Fruit fly (Drosophila melanogaster) whole organism, embryonic: ENCODE measurements around the gene CG7406.

Experiments
- CG1024 ChIP-seq: fragments of 200-800 bp; sonication (Bioruptor generic); IDR thresholded peaks from 2 replicates; pipeline ENCODE4 v1.3.6; 2022; ENCODE audit warnings: missing biosample characterization, missing genetic modification characterization
- CG10366 ChIP-seq: fragments of 200-800 bp; sonication (Bioruptor generic); IDR thresholded peaks from 2 replicates; pipeline ENCODE4 v1.3.6; 2022; ENCODE audit warnings: missing biosample characterization, missing genetic modification characterization
- CG11696 ChIP-seq: fragments of 200-800 bp; sonication (Bioruptor generic); IDR thresholded peaks from 2 replicates; pipeline ENCODE4 v1.3.6; 2022; ENCODE audit warnings: missing biosample characterization, missing genetic modification characterization
- CG11723 ChIP-seq: fragments of 200-800 bp; sonication (Bioruptor generic); optimal IDR thresholded peaks from 2 replicates; lab custom pipeline; 2017; ENCODE audit warnings: missing biosample characterization, mild to moderate bottlenecking, missing genetic modification characterization
- CG12104 ChIP-seq: fragments of 200-800 bp; sonication (Bioruptor generic); optimal IDR thresholded peaks from 3 replicates; lab custom pipeline; 2016; ENCODE audit warnings: missing biosample characterization, missing genetic modification characterization
- CG12299 ChIP-seq: fragments of 200-800 bp; sonication (Bioruptor generic); optimal IDR thresholded peaks from 2 replicates; lab custom pipeline; 2018; ENCODE audit warnings: missing biosample characterization, mild to moderate bottlenecking, missing genetic modification characterization
- CG12659 ChIP-seq: fragments of 200-800 bp; sonication (Bioruptor generic); optimal IDR thresholded peaks from 3 replicates; lab custom pipeline; 2017; ENCODE audit warnings: mild to moderate bottlenecking, missing biosample characterization, missing genetic modification reagents, missing genetic modification characterization
- CG13624 ChIP-seq: fragments of 200-800 bp; sonication (Bioruptor generic); optimal IDR thresholded peaks from 2 replicates; lab custom pipeline; 2016; ENCODE audit warnings: missing biosample characterization, missing genetic modification characterization
- CG14050 ChIP-seq: fragments of 200-800 bp; sonication (Bioruptor generic); IDR thresholded peaks from 3 replicates; pipeline ENCODE4 v1.3.6; 2022; ENCODE audit warnings: missing biosample characterization, missing genetic modification characterization
- CG15011 ChIP-seq: fragments of 200-800 bp; sonication (Bioruptor generic); optimal IDR thresholded peaks from 3 replicates; lab custom pipeline; 2018; ENCODE audit warnings: missing biosample characterization, mild to moderate bottlenecking, missing genetic modification characterization
- CG1602 ChIP-seq: fragments of 200-800 bp; sonication (Bioruptor generic); optimal IDR thresholded peaks from 3 replicates; lab custom pipeline; 2016; ENCODE audit warnings: missing biosample characterization, missing genetic modification characterization
- CG16815 ChIP-seq: fragments of 200-800 bp; sonication (Bioruptor generic); optimal IDR thresholded peaks from 3 replicates; lab custom pipeline; 2017; ENCODE audit warnings: missing biosample characterization, mild to moderate bottlenecking, missing genetic modification characterization
- CG3995 ChIP-seq: fragments of 200-800 bp; sonication (Bioruptor generic); optimal IDR thresholded peaks from 3 replicates; lab custom pipeline; 2016; ENCODE audit warnings: missing biosample characterization, missing genetic modification characterization
- CG4328 ChIP-seq: fragments of 200-800 bp; sonication (Bioruptor generic); optimal IDR thresholded peaks from 3 replicates; lab custom pipeline; 2017; ENCODE audit warnings: missing biosample characterization, missing genetic modification reagents, missing genetic modification characterization
- CG7357 ChIP-seq: fragments of 200-800 bp; sonication (Bioruptor generic); IDR thresholded peaks from 3 replicates; pipeline ENCODE4 v1.3.6; 2022; ENCODE audit warnings: missing biosample characterization, missing genetic modification characterization
- CG7745 ChIP-seq: fragments of 200-800 bp; sonication (Bioruptor generic); optimal IDR thresholded peaks from 2 replicates; lab custom pipeline; 2018; ENCODE audit warnings: missing biosample characterization, mild to moderate bottlenecking, missing genetic modification characterization, moderate library complexity
- CG7839 ChIP-seq: fragments of 200-800 bp; sonication (Bioruptor generic); optimal IDR thresholded peaks from 3 replicates; lab custom pipeline; 2018; ENCODE audit warnings: missing biosample characterization, mild to moderate bottlenecking, missing genetic modification characterization, moderate library complexity
- CG9727 ChIP-seq: fragments of 200-800 bp; sonication (Bioruptor generic); optimal IDR thresholded peaks from 3 replicates; lab custom pipeline; 2017; ENCODE audit warnings: missing biosample characterization, mild to moderate bottlenecking, missing genetic modification characterization
- Dll ChIP-seq: fragments of 200-800 bp; sonication (Bioruptor generic); IDR thresholded peaks from 4 replicates; pipeline ENCODE4 v1.3.6; 2022; ENCODE audit warnings: missing biosample characterization, missing genetic modification characterization; ENCODE audit not compliant: partially characterized antibody
- Fer3 ChIP-seq: fragments of 200-800 bp; sonication (Bioruptor generic); optimal IDR thresholded peaks from 2 replicates; lab custom pipeline; 2018; ENCODE audit warnings: missing biosample characterization, mild to moderate bottlenecking, missing genetic modification characterization, moderate library complexity
- Mrtf ChIP-seq: fragments of 200-800 bp; sonication (Bioruptor generic); IDR thresholded peaks from 3 replicates; pipeline ENCODE4 v1.3.6; 2022; ENCODE audit warnings: missing biosample characterization, missing genetic modification characterization
- NK7.1 ChIP-seq: fragments of 200-800 bp; sonication (Bioruptor generic); optimal IDR thresholded peaks from 3 replicates; lab custom pipeline; 2016; ENCODE audit warnings: missing biosample characterization, missing genetic modification characterization
- Nf-YA ChIP-seq: fragments of 200-800 bp; sonication (Bioruptor generic); IDR thresholded peaks from 2 replicates; pipeline ENCODE4 v1.3.6; 2022; ENCODE audit warnings: missing biosample characterization, missing genetic modification characterization
- Nf-YC ChIP-seq: fragments of 200-800 bp; optimal IDR thresholded peaks from 3 replicates; lab custom pipeline; 2019; ENCODE audit warnings: missing biosample characterization, mild to moderate bottlenecking, missing genetic modification characterization, moderate library complexity
- Stat92E ChIP-seq, 3 experiments: fragments of >200 bp in 2 of 3; fragments of 200-800 bp in 1 of 3; sonication (Bioruptor generic) in 1 of 3; optimal IDR thresholded peaks; 2 replicates each; lab custom pipeline; 2017 to 2019; ENCODE audit warnings: missing biosample characterization in 3 of 3, missing genetic modification characterization in 3 of 3, mild to moderate bottlenecking in 1 of 3, moderate library complexity in 1 of 3
- Xrp1 ChIP-seq: fragments of 200-800 bp; sonication (Bioruptor generic); IDR thresholded peaks from 2 replicates; pipeline ENCODE4 v1.3.6; 2022; ENCODE audit warnings: missing biosample characterization, missing genetic modification characterization
- ab ChIP-seq: fragments of 200-800 bp; sonication (Bioruptor generic); optimal IDR thresholded peaks from 2 replicates; lab custom pipeline; 2016; ENCODE audit warnings: missing biosample characterization, missing genetic modification characterization
- abd-A ChIP-seq: fragments of 200-800 bp; sonication (Bioruptor generic); optimal IDR thresholded peaks from 3 replicates; lab custom pipeline; 2019; ENCODE audit warnings: missing biosample characterization, mild to moderate bottlenecking, missing genetic modification characterization, moderate library complexity
- bab2 ChIP-seq: fragments of 200-800 bp; sonication (Bioruptor generic); optimal IDR thresholded peaks from 2 replicates; lab custom pipeline; 2016; ENCODE audit warnings: missing biosample characterization, missing genetic modification characterization
- bowl ChIP-seq: fragments of 200-800 bp; sonication (Bioruptor generic); IDR thresholded peaks from 2 replicates; pipeline ENCODE4 v1.3.6; 2022; ENCODE audit warnings: missing biosample characterization, missing genetic modification characterization
- cg ChIP-seq: fragments of 200-800 bp; sonication (Bioruptor generic); optimal IDR thresholded peaks from 3 replicates; lab custom pipeline; 2019; ENCODE audit warnings: missing biosample characterization, mild to moderate bottlenecking, missing genetic modification characterization, moderate library complexity
- ewg ChIP-seq: fragments of 200-800 bp; sonication (Bioruptor generic); optimal IDR thresholded peaks from 3 replicates; lab custom pipeline; 2017; ENCODE audit warnings: mild to moderate bottlenecking, missing biosample characterization, missing genetic modification reagents, missing genetic modification characterization
- exex ChIP-seq: fragments of 200-800 bp; sonication (Bioruptor generic); optimal IDR thresholded peaks from 4 replicates; lab custom pipeline; 2018; ENCODE audit warnings: missing biosample characterization, mild to moderate bottlenecking, missing genetic modification characterization, moderate library complexity
- gem ChIP-seq: fragments of 200-800 bp; sonication (Bioruptor generic); optimal IDR thresholded peaks from 2 replicates; lab custom pipeline; 2019; ENCODE audit warnings: missing biosample characterization, mild to moderate bottlenecking, missing genetic modification characterization, moderate library complexity
- gro ChIP-seq: fragments of 200-800 bp; sonication (Bioruptor generic); optimal IDR thresholded peaks from 2 replicates; lab custom pipeline; 2016; ENCODE audit warnings: missing biosample characterization, missing genetic modification characterization
- gsb ChIP-seq: fragments of 200-800 bp; sonication (Bioruptor generic); IDR thresholded peaks from 2 replicates; pipeline ENCODE4 v1.3.6; 2022; ENCODE audit warnings: missing biosample characterization, missing genetic modification characterization
- ham ChIP-seq: fragments of 200-800 bp; sonication (Bioruptor generic); IDR thresholded peaks from 2 replicates; pipeline ENCODE4 v1.3.6; 2022; ENCODE audit warnings: missing biosample characterization, missing genetic modification characterization
- her ChIP-seq: fragments of 200-800 bp; sonication (Bioruptor generic); optimal IDR thresholded peaks from 2 replicates; lab custom pipeline; 2016; ENCODE audit warnings: missing biosample characterization, missing genetic modification characterization
- lab ChIP-seq: fragments of 200-800 bp; sonication (Bioruptor generic); optimal IDR thresholded peaks from 3 replicates; lab custom pipeline; 2017; ENCODE audit warnings: missing biosample characterization, missing genetic modification characterization, mild to moderate bottlenecking, moderate library complexity, missing genetic modification reagents
- lmd ChIP-seq: fragments of 200-800 bp; sonication (Bioruptor generic); IDR thresholded peaks from 2 replicates; pipeline ENCODE4 v1.3.6; 2022; ENCODE audit warnings: missing biosample characterization, missing genetic modification characterization
- ro ChIP-seq: fragments of 200-800 bp; sonication (Bioruptor generic); IDR thresholded peaks from 2 replicates; pipeline ENCODE4 v1.3.6; 2022; ENCODE audit warnings: missing biosample characterization, missing genetic modification characterization
- sd ChIP-seq: fragments of 200-800 bp; sonication (Bioruptor generic); optimal IDR thresholded peaks from 3 replicates; lab custom pipeline; 2018; ENCODE audit warnings: missing biosample characterization, mild to moderate bottlenecking, missing genetic modification characterization, moderate library complexity
- sens ChIP-seq: fragments of 200-800 bp; sonication (Bioruptor generic); peaks from one replicate; lab custom pipeline; 2016; ENCODE audit warnings: missing biosample characterization, missing genetic modification characterization
- slou ChIP-seq: fragments of 200-800 bp; sonication (Bioruptor generic); optimal IDR thresholded peaks from 3 replicates; lab custom pipeline; 2016; ENCODE audit warnings: missing biosample characterization, missing genetic modification characterization
- sqz ChIP-seq: fragments of 200-800 bp; sonication (Bioruptor generic); optimal IDR thresholded peaks from 3 replicates; lab custom pipeline; 2018; ENCODE audit warnings: missing biosample characterization, mild to moderate bottlenecking, missing genetic modification characterization
- ssp ChIP-seq: fragments of 200-800 bp; sonication (Bioruptor generic); IDR thresholded peaks from 2 replicates; pipeline ENCODE4 v1.3.6; 2022; ENCODE audit warnings: missing biosample characterization, missing genetic modification characterization
- stwl ChIP-seq: fragments of 200-800 bp; sonication (Bioruptor generic); optimal IDR thresholded peaks from 3 replicates; lab custom pipeline; 2018; ENCODE audit warnings: missing biosample characterization, mild to moderate bottlenecking, missing genetic modification characterization, moderate library complexity
- tap ChIP-seq: fragments of 200-800 bp; optimal IDR thresholded peaks from 3 replicates; lab custom pipeline; 2019; ENCODE audit warnings: missing biosample characterization, mild to moderate bottlenecking, missing genetic modification characterization, moderate library complexity
- tgo ChIP-seq: fragments of 200-800 bp; sonication (Bioruptor generic); IDR thresholded peaks from 3 replicates; pipeline ENCODE4 v1.3.6; 2022; ENCODE audit warnings: missing biosample characterization, missing genetic modification characterization
- tin ChIP-seq: fragments of 200-800 bp; sonication (Bioruptor generic); optimal IDR thresholded peaks from 3 replicates; lab custom pipeline; 2016; ENCODE audit warnings: missing biosample characterization, missing genetic modification characterization

CG7406 gene

dm6 chrX:19106842-19107557 is 29.5 kb downstream of the CG7406 start (continued):
- TF ChIP-seq CG3995 (no peak), CG4328 (GFP tag; lab: Kevin White, UChicago) (no peak), CG7357 (GFP tag; lab: Robert Waterston, UW) (0 out of 3 replicates have a peak, but pooled peaks have one; percentile 22), Mrtf (GFP tag; lab: Robert Waterston, UW) (no peak), tgo (GFP tag; lab: Robert Waterston, UW) (no peak; the same call in 2 of the 3 replicates), ssp (GFP tag; lab: Robert Waterston, UW) (no peak), Fer3 (tag; lab: Kevin White, UChicago) (peak; percentile 38), Nf-YC (peak; percentile 7), her (GFP tag; lab: Kevin White, UChicago) (no peak), ab (GFP tag; lab: Kevin White, UChicago) (no peak), NK7.1 (GFP tag; lab: Kevin White, UChicago) (no peak), exex (no peak), CG16815 (GFP tag; lab: Kevin White, UChicago) (peak; percentile 11), CG1602 (GFP tag; lab: Kevin White, UChicago) (peak; percentile 15), CG10366 (GFP tag; lab: Robert Waterston, UW) (no peak), CG14050 (GFP tag; lab: Robert Waterston, UW) (no peak), Dll (GFP tag; lab: Robert Waterston, UW) (no peak), tin (GFP tag; lab: Kevin White, UChicago) (peak; percentile 30), slou (GFP tag; lab: Kevin White, UChicago) (peak; percentile 28), gsb (GFP tag; lab: Robert Waterston, UW) (no peak), CG9727 (GFP tag; lab: Kevin White, UChicago) (peak; percentile 11), CG12299 (tag; lab: Kevin White, UChicago) (no peak), CG7745 (tag; lab: Kevin White, UChicago) (no peak), CG12659 (GFP tag; lab: Kevin White, UChicago) (peak; percentile 29), CG11696 (GFP tag; lab: Robert Waterston, UW) (no peak), lab (GFP tag; lab: Kevin White, UChicago) (peak; percentile 42), Xrp1 (no peak), CG13624 (GFP tag; lab: Kevin White, UChicago) (peak; percentile 32), bowl (no peak), CG11723 (no peak), Nf-YA (no peak), cg (GFP tag; lab: Kevin White, UChicago) (peak; percentile 11), CG15011 (GFP tag; lab: Kevin White, UChicago) (no peak), gro (GFP tag; lab: Kevin White, UChicago) (no peak), Stat92E (GFP tag; optimal IDR thresholded peaks at IDR 0.05; lab: Kevin White, UChicago) (no peak), sqz (GFP tag; lab: Kevin White, UChicago) (no peak), ham (GFP tag; lab: Robert Waterston, UW) (no peak), ro (GFP tag; lab: Robert Waterston, UW) (no peak), bab2 (GFP tag; lab: Kevin White, UChicago) (peak; percentile 25), stwl (tag; lab: Kevin White, UChicago) (no peak), CG12104 (GFP tag; lab: Kevin White, UChicago) (no peak), tap (tag; lab: Kevin White, UChicago) (peak; percentile 23), sens (GFP tag; lab: Kevin White, UChicago) (peak; percentile 62), abd-A (tag; lab: Kevin White, UChicago) (no peak), gem (peak; percentile 67), CG1024 (GFP tag; lab: Robert Waterston, UW) (no peak), sd (tag; lab: Kevin White, UChicago) (no peak), CG7839 (peak; percentile 68), ewg (peak; percentile 10), lmd (GFP tag; lab: Robert Waterston, UW) (peak; percentile 48)
